Worm (Caenorhabditis elegans) whole organism, L3 larva: ENCODE data around the gene nspb-5.
"Not testable (repeated sequence)": the region's sequence is repeated elsewhere in the genome, so short reads cannot be mapped to it uniquely, and the experiment has no call there.

ENCODE experiments used
- ZK546.5 ChIP-seq: sonication (generic microtip); optimal IDR thresholded peaks from 2 replicates; lab custom pipeline; 2017; ENCODE audit warnings: missing biosample characterization, missing genetic modification characterization
- aly-2 ChIP-seq: fragments of 150-350 bp; optimal IDR thresholded peaks from 2 replicates; lab custom pipeline; 2014; ENCODE audit warnings: missing biosample characterization, missing genetic modification characterization
- ama-1 ChIP-seq: fragments of 150-350 bp; optimal IDR thresholded peaks from 2 replicates; lab custom pipeline; 2018
- ceh-16 ChIP-seq: sonication (generic microtip); optimal IDR thresholded peaks from 2 replicates; lab custom pipeline; 2017; ENCODE audit warnings: missing biosample characterization, missing genetic modification characterization
- ceh-28 ChIP-seq: fragments of 150-350 bp; optimal IDR thresholded peaks from 2 replicates; lab custom pipeline; 2014; ENCODE audit warnings: missing biosample characterization, missing genetic modification reagents, missing genetic modification characterization
- ceh-9 ChIP-seq: sonication (generic microtip); optimal IDR thresholded peaks from 2 replicates; lab custom pipeline; 2018; ENCODE audit warnings: missing biosample characterization, missing genetic modification characterization
- egl-27 ChIP-seq: sonication (generic microtip); optimal IDR thresholded peaks from 4 replicates; lab custom pipeline; 2017; ENCODE audit warnings: missing biosample characterization, missing genetic modification reagents, missing genetic modification characterization
- elt-2 ChIP-seq: sonication (generic microtip); optimal IDR thresholded peaks from 2 replicates; lab custom pipeline; 2016; ENCODE audit warnings: missing genetic modification reagents, mild to moderate bottlenecking, missing genetic modification characterization, missing compliant biosample characterization
- elt-3 ChIP-seq, 3 experiments: fragments of 150-350 bp in 1 of 3; sonication (generic microtip) in 2 of 3; optimal IDR thresholded peaks; 2 replicates in 2 of 3; 4 replicates in 1 of 3; lab custom pipeline; 2014 to 2017; ENCODE audit warnings: missing biosample characterization in 3 of 3, missing genetic modification characterization in 3 of 3
- eor-1 ChIP-seq, 2 experiments: fragments of 150-350 bp; optimal IDR thresholded peaks; 2 replicates each; lab custom pipeline; 2014 to 2018; ENCODE audit warnings: missing biosample characterization in 2 of 2, missing genetic modification characterization in 2 of 2
- fkh-2 ChIP-seq: fragments of 150-350 bp; optimal IDR thresholded peaks from 2 replicates; lab custom pipeline; 2014; ENCODE audit warnings: missing biosample characterization, missing genetic modification reagents, missing genetic modification characterization
- fos-1 ChIP-seq: fragments of 150-350 bp; optimal IDR thresholded peaks from 2 replicates; lab custom pipeline; 2014; ENCODE audit warnings: missing biosample characterization, missing genetic modification characterization
- jun-1 ChIP-seq: fragments of 150-350 bp; optimal IDR thresholded peaks from 2 replicates; lab custom pipeline; 2014; ENCODE audit warnings: missing biosample characterization, missing genetic modification reagents, missing genetic modification characterization
- lin-39 ChIP-seq: fragments of 150-350 bp; optimal IDR thresholded peaks from 2 replicates; lab custom pipeline; 2018; ENCODE audit warnings: missing biosample characterization, missing genetic modification reagents, missing genetic modification characterization
- nfya-1 ChIP-seq: sonication (generic microtip); optimal IDR thresholded peaks from 2 replicates; lab custom pipeline; 2017; ENCODE audit warnings: missing genetic modification characterization, mild to moderate bottlenecking, missing compliant biosample characterization, antibody characterized with exemption, moderate library complexity; ENCODE audit not compliant: insufficient read depth
- nhr-11 ChIP-seq: fragments of 150-350 bp; optimal IDR thresholded peaks from 2 replicates; lab custom pipeline; 2014; ENCODE audit warnings: missing biosample characterization, missing genetic modification characterization
- nhr-23 ChIP-seq: fragments of 150-350 bp; optimal IDR thresholded peaks from 2 replicates; lab custom pipeline; 2014; ENCODE audit warnings: missing biosample characterization, missing genetic modification reagents, missing genetic modification characterization
- nhr-237 ChIP-seq: fragments of 150-350 bp; optimal IDR thresholded peaks from 2 replicates; lab custom pipeline; 2014; ENCODE audit warnings: missing biosample characterization, missing genetic modification characterization
- nhr-28 ChIP-seq: fragments of 150-350 bp; optimal IDR thresholded peaks from 2 replicates; lab custom pipeline; 2014; ENCODE audit warnings: missing biosample characterization, missing genetic modification characterization
- nhr-43 ChIP-seq: sonication (generic microtip); optimal IDR thresholded peaks from 2 replicates; lab custom pipeline; 2016; ENCODE audit warnings: mild to moderate bottlenecking, missing genetic modification characterization, missing compliant biosample characterization; ENCODE audit not compliant: poor library complexity, severe bottlenecking
- nhr-76 ChIP-seq: fragments of 150-350 bp; sonication (generic microtip); optimal IDR thresholded peaks from 5 replicates; lab custom pipeline; 2014; ENCODE audit warnings: missing biosample characterization, missing genetic modification characterization
- nhr-77 ChIP-seq: fragments of 150-350 bp; optimal IDR thresholded peaks from 2 replicates; lab custom pipeline; 2014; ENCODE audit warnings: missing biosample characterization, missing genetic modification characterization
- pha-4 ChIP-seq: fragments of 150-350 bp; optimal IDR thresholded peaks from 2 replicates; lab custom pipeline; 2014; ENCODE audit warnings: missing biosample characterization, missing genetic modification reagents, missing genetic modification characterization
- pqm-1 ChIP-seq: fragments of 150-350 bp; optimal IDR thresholded peaks from 2 replicates; lab custom pipeline; 2017; ENCODE audit warnings: missing biosample characterization, missing genetic modification characterization, inconsistent platforms
- tbx-2 ChIP-seq: sonication (generic microtip); optimal IDR thresholded peaks from 2 replicates; lab custom pipeline; 2016; ENCODE audit warnings: mild to moderate bottlenecking, missing genetic modification characterization, missing compliant biosample characterization
- zag-1 ChIP-seq: fragments of 150-350 bp; optimal IDR thresholded peaks from 2 replicates; lab custom pipeline; 2014; ENCODE audit warnings: missing biosample characterization, missing genetic modification characterization
- ztf-11 ChIP-seq: fragments of 150-350 bp; optimal IDR thresholded peaks from 2 replicates; lab custom pipeline; 2014; ENCODE audit warnings: missing biosample characterization, missing genetic modification characterization
- ztf-4 ChIP-seq: fragments of 150-350 bp; optimal IDR thresholded peaks from 2 replicates; lab custom pipeline; 2014; ENCODE audit warnings: missing biosample characterization, missing genetic modification characterization

Gene nspb-5

ce11 chrIV:6588080-6588613 lies 10.7 kb upstream of the nspb-5 start:
- TF ChIP-seq ztf-4 (tag; lab: Kevin White, UChicago) (no peak), elt-3 (tag; optimal IDR thresholded peaks at IDR 0.05; lab: Kevin White, UChicago) (no peak), pha-4 (tag; lab: Kevin White, UChicago) (no peak), tbx-2 (tag; lab: Kevin White, UChicago) (no peak)

ce11 chrIV:6590029-6590428 lies 8.8 kb upstream of the nspb-5 start, which contains the start of the genes lec-11 and irld-7:
lec-11 (minus strand) TSS chrIV:6590154.
irld-7 (plus strand) TSS chrIV:6590360.
- peak; percentile 72 for TF ChIP-seq elt-2 (tag; lab: Kevin White, UChicago)
- TF ChIP-seq nhr-28 (tag; lab: Kevin White, UChicago): no peak
- TF ChIP-seq pqm-1 (tag; lab: Kevin White, UChicago): peak; percentile 69

ce11 chrIV:6591010-6591746 lies 7.7 kb upstream of the nspb-5 start, which contains the start of the genes nspb-1 and nspb-2:
nspb-1 (minus strand) TSS chrIV:6591110.
nspb-2 (plus strand) TSS chrIV:6591696.
- not testable (repeated sequence) for TF ChIP-seq nhr-23, pqm-1, ztf-11 (tag; lab: Kevin White, UChicago)

- TF ChIP-seq ama-1 (lab: Kevin White, UChicago); ceh-16; fos-1: not testable (repeated sequence)
These were observed 4.0 kb upstream of the nspb-5 start, which contains the start of gene nspb-3 for ce11 chrIV:6594871-6595270. nspb-3 (minus strand) TSS chrIV:6594971.

ce11 chrIV:6595912-6596311 lies 2.9 kb upstream of the nspb-5 start, which contains the start of gene F38A5.22:
F38A5.22 (minus strand) TSS chrIV:6595940.
- no peak for TF ChIP-seq nhr-77
- TF ChIP-seq nhr-76 (tag; lab: Kevin White, UChicago): no peak
- no peak for TF ChIP-seq elt-2 (tag; lab: Kevin White, UChicago)
- TF ChIP-seq nhr-11 (tag; lab: Kevin White, UChicago): no peak
- no peak for TF ChIP-seq pha-4 (tag; lab: Kevin White, UChicago)
- TF ChIP-seq zag-1 (tag; lab: Kevin White, UChicago): no peak
- TF ChIP-seq aly-2 (tag; lab: Kevin White, UChicago): no peak
- no peak for TF ChIP-seq tbx-2 (tag; lab: Kevin White, UChicago)
- TF ChIP-seq ZK546.5 (tag; lab: Kevin White, UChicago): no peak
- TF ChIP-seq ztf-4 (tag; lab: Kevin White, UChicago): no peak
- TF ChIP-seq egl-27 (tag; lab: Kevin White, UChicago): no peak
- TF ChIP-seq lin-39 (tag; lab: Kevin White, UChicago): no peak

ce11 chrIV:6597298-6597697 lies 1.5 kb upstream of the nspb-5 start, which contains the start of gene F38A5.6:
F38A5.6 (minus strand) TSS chrIV:6597398.
- no peak for TF ChIP-seq pha-4 (tag; lab: Kevin White, UChicago)

- TF ChIP-seq ceh-9 (tag; lab: Kevin White, UChicago); ceh-16; ceh-28 (tag; lab: Kevin White, UChicago): not testable (repeated sequence)
These were observed 922 bp upstream of the nspb-5 start, which contains the start of gene nspb-4 for ce11 chrIV:6597918-6598317. nspb-4 (plus strand) TSS chrIV:6598218.

- no peak for TF ChIP-seq ztf-4 (tag; lab: Kevin White, UChicago)
- no peak for TF ChIP-seq fkh-2
- no peak for TF ChIP-seq nhr-237
- TF ChIP-seq nhr-76 (tag; lab: Kevin White, UChicago): no peak
- TF ChIP-seq nhr-28 (tag; lab: Kevin White, UChicago): no peak
- no peak for TF ChIP-seq pha-4 (tag; lab: Kevin White, UChicago)
- no peak for TF ChIP-seq eor-1 (tag; optimal IDR thresholded peaks at IDR 0.05; lab: Kevin White, UChicago)
- TF ChIP-seq nfya-1 (tag; lab: Kevin White, UChicago): no peak
- no peak for TF ChIP-seq elt-3 (tag; optimal IDR thresholded peaks at IDR 0.05; lab: Kevin White, UChicago)
- no peak for TF ChIP-seq jun-1 (tag; lab: Kevin White, UChicago)
- TF ChIP-seq zag-1 (tag; lab: Kevin White, UChicago): no peak
- TF ChIP-seq nhr-43 (tag; lab: Kevin White, UChicago): no peak
- TF ChIP-seq nhr-77: no peak
- TF ChIP-seq, all 47 proteins: peak for 0
These were observed 607 bp downstream of the nspb-5 start, which contains the start of gene F38A5.8 for ce11 chrIV:6599447-6599846. F38A5.8 (plus strand) TSS chrIV:6599747.
